Worm (Caenorhabditis elegans): Measurements from ENCODE around the gene W04B5.8.

DNA sequence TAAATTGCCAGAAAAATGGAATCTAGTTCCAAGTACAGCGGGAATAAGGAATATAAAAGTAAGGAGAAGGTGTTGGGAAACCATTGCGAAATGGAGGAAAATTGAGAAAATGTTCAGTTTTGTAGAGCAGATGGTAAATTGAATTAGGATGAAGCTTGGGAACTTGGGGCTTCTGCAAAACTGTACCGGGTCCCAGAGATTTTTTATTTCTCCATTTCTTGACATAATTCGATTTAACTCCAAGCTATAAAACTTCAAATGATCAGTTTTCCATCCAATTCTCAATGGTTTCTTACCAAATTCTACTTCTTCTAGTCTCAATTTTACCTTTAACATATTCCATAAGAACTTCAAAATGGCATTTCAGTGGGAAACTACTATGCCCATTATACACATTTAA, 42.1 kb downstream of the W04B5.8 start, which contains the start of the genes E02H9.9 and E02H9.1:
- TF ChIP-seq saeg-2 (GFP tag; IDR thresholded peaks at IDR 0.05) (no peak), ceh-62 (tag; optimal IDR thresholded peaks at IDR 0.05) (no peak), nhr-41 (GFP tag; IDR thresholded peaks at IDR 0.05) (no peak), nhr-111 (GFP tag; optimal IDR thresholded peaks at IDR 0.05) (no peak), lin-15B (tag; optimal IDR thresholded peaks at IDR 0.05) (no peak), mep-1 (tag; optimal IDR thresholded peaks at IDR 0.05) (no peak), R02D3.7 (tag; optimal IDR thresholded peaks at IDR 0.05) (no peak), sdz-12 (GFP tag; optimal IDR thresholded peaks at IDR 0.05) (no peak), dmd-8 (GFP tag; IDR thresholded peaks at IDR 0.05) (no peak), madf-9 (GFP tag; conservative IDR thresholded peaks at IDR 0.05) (no peak), unc-62 (GFP tag; optimal IDR thresholded peaks at IDR 0.05 in 1 of 2) (no peak), unc-62 (tag; optimal IDR thresholded peaks at IDR 0.05) (no peak), nhr-77 (tag; optimal IDR thresholded peaks at IDR 0.05) (no peak), Y48G9A.11 (GFP tag; IDR thresholded peaks at IDR 0.05) (no peak), lsy-2 (tag; optimal IDR thresholded peaks at IDR 0.05) (no peak)
